Fruit fly (Drosophila melanogaster): ENCODE measurements around the gene CG10713.

The CG10713 gene

dm6 chr3L:13479204-13479600 is 44.2 kb upstream of the CG10713 start (continued):
- TF ChIP-seq CG7372 (GFP tag; IDR thresholded peaks at IDR 0.05) (0 out of 2 replicates have a peak, but pooled peaks have one; percentile 33), sug (tag; optimal IDR thresholded peaks at IDR 0.05) (peak; percentile 47), eve (GFP tag; optimal IDR thresholded peaks at IDR 0.05) (no peak), ken (GFP tag; IDR thresholded peaks at IDR 0.05) (no peak), CG13287 (GFP tag; IDR thresholded peaks at IDR 0.05; ENCODE audit: partially characterized antibody) (0 out of 2 replicates have a peak, but pooled peaks have one; percentile 7)

- TF ChIP-seq Pdp1 (GFP tag; optimal IDR thresholded peaks at IDR 0.05): peak in 1 of 2 experiments; percentile 31
- 0 out of 3 replicates have a peak, but pooled peaks have one; percentile 37 for TF ChIP-seq sr (GFP tag; IDR thresholded peaks at IDR 0.05)
- peak; percentile 84 for TF ChIP-seq CG6175 (GFP tag; IDR thresholded peaks at IDR 0.05)
- peak; percentile 49 for TF ChIP-seq CG2678 (tag; optimal IDR thresholded peaks at IDR 0.05)
- TF ChIP-seq sens-2 (GFP tag; IDR thresholded peaks at IDR 0.05): 0 out of 2 replicates have a peak, but pooled peaks have one; percentile 6
- TF ChIP-seq prd (optimal IDR thresholded peaks at IDR 0.05): no peak
- TF ChIP-seq prd (GFP tag; IDR thresholded peaks at IDR 0.05): 0 out of 3 replicates have a peak, but pooled peaks have one; percentile 19
- peak; percentile 7 for TF ChIP-seq PHDP (tag; optimal IDR thresholded peaks at IDR 0.05)
- peak; percentile 67 for TF ChIP-seq CG10543 (GFP tag; optimal IDR thresholded peaks at IDR 0.05)
- TF ChIP-seq fd3F (GFP tag; optimal IDR thresholded peaks at IDR 0.05): peak; percentile 7
- peak; percentile 55 for TF ChIP-seq lmd (GFP tag; IDR thresholded peaks at IDR 0.05)
- TF ChIP-seq sd (tag; optimal IDR thresholded peaks at IDR 0.05): peak; percentile 67
- peak; percentile 55 for TF ChIP-seq Meics (GFP tag; optimal IDR thresholded peaks at IDR 0.05)
- peak; percentile 31 for TF ChIP-seq CG18599 (GFP tag; optimal IDR thresholded peaks at IDR 0.05)
- TF ChIP-seq caup (GFP tag; optimal IDR thresholded peaks at IDR 0.05; ENCODE audit: severe bottlenecking): peak; percentile 20
- 0 out of 4 replicates have a peak, but pooled peaks have one; percentile 46 for TF ChIP-seq chinmo (GFP tag; IDR thresholded peaks at IDR 0.05; ENCODE audit: partially characterized antibody)
- TF ChIP-seq psq (GFP tag; optimal IDR thresholded peaks at IDR 0.05): no peak
- no peak for TF ChIP-seq fd96Cb (tag; optimal IDR thresholded peaks at IDR 0.05)
- peak; percentile 51 for TF ChIP-seq Fer3 (tag; optimal IDR thresholded peaks at IDR 0.05)
- peak; percentile 4 for TF ChIP-seq az2 (GFP tag; optimal IDR thresholded peaks at IDR 0.05)
- 0 out of 2 replicates have a peak, but pooled peaks have one; percentile 12 for TF ChIP-seq Xrp1 (GFP tag; IDR thresholded peaks at IDR 0.05)
- peak; percentile 10 for TF ChIP-seq slou (GFP tag; optimal IDR thresholded peaks at IDR 0.05)
- no peak for TF ChIP-seq CG12104 (GFP tag; optimal IDR thresholded peaks at IDR 0.05)
- TF ChIP-seq dpn (GFP tag; optimal IDR thresholded peaks at IDR 0.05): peak in 1 of 2 experiments; percentile 22
- no peak for TF ChIP-seq CG11456 (GFP tag; IDR thresholded peaks at IDR 0.05)
- TF ChIP-seq CG12659 (GFP tag; optimal IDR thresholded peaks at IDR 0.05): peak; percentile 35
- TF ChIP-seq CG8478 (optimal IDR thresholded peaks at IDR 0.05): no peak
- 0 out of 2 replicates have a peak, but pooled peaks have one; percentile 34 for TF ChIP-seq tna (GFP tag; IDR thresholded peaks at IDR 0.05; ENCODE audit: partially characterized antibody)
- TF ChIP-seq crol (GFP tag; IDR thresholded peaks at IDR 0.05): peak; percentile 81
- peak; percentile 62 for TF ChIP-seq Med (GFP tag)
- no peak for TF ChIP-seq Fer1 (GFP tag; optimal IDR thresholded peaks at IDR 0.05)
- TF ChIP-seq CoRest (tag; optimal IDR thresholded peaks at IDR 0.05): peak; percentile 48
- TF ChIP-seq CG10565 (GFP tag; optimal IDR thresholded peaks at IDR 0.05): no peak
- no peak for TF ChIP-seq Hey (tag; optimal IDR thresholded peaks at IDR 0.05)
- TF ChIP-seq CG32772 (GFP tag; IDR thresholded peaks at IDR 0.05): 0 out of 2 replicates have a peak, but pooled peaks have one; percentile 22
- TF ChIP-seq row (GFP tag; IDR thresholded peaks at IDR 0.05): peak; percentile 65
- peak; percentile 65 for TF ChIP-seq dysf (GFP tag; IDR thresholded peaks at IDR 0.05)
- peak; percentile 64 for TF ChIP-seq CG15269 (tag; optimal IDR thresholded peaks at IDR 0.05)
- TF ChIP-seq CG9215 (GFP tag; IDR thresholded peaks at IDR 0.05): no peak
- no peak; the same call in 2 of the 3 replicates for TF ChIP-seq tgo (GFP tag; IDR thresholded peaks at IDR 0.05)
- no peak for TF ChIP-seq Bteb2 (GFP tag; optimal IDR thresholded peaks at IDR 0.05)
- TF ChIP-seq da (GFP tag; optimal IDR thresholded peaks at IDR 0.05): no peak
Measured at dm6 chr3L:13478339-13479203, 43.5 kb upstream of the CG10713 start.
